Worm (Caenorhabditis elegans): Measurements from ENCODE around the gene B0218.5.

DNA sequence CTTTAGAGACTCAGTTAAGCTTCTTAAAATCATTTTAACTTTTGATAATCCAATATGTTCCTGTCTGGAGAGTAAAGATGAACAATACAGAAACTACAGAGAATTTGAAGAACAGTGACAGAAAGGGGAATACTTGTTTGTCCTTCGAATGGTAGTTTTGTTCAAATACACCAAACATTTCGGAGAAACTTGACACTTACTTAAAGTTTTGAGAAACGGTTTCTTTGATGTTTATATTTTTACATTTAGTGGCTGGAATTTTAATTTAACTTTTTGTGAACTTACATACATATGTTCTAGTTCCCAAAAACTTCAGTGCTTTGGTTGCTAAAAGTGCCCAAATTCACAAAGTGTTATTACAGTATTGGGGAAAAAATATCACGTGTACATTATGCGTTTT is at the start of gene B0218.5:
- TF ChIP-seq ref-1 (GFP tag; conservative IDR thresholded peaks at IDR 0.05) (no peak), ztf-29 (GFP tag; IDR thresholded peaks at IDR 0.05) (no peak), flt-1 (GFP tag; IDR thresholded peaks at IDR 0.05) (no peak)
